Worm (Caenorhabditis elegans) whole organism, late embryonic: Measurements from ENCODE around the gene anmt-1.

Experiments
- K02D7.2 ChIP-seq: sonication (generic microtip); optimal IDR thresholded peaks from 2 replicates; lab custom pipeline; 2017; ENCODE audit warnings: mild to moderate bottlenecking, missing genetic modification characterization, missing compliant biosample characterization
- K09A11.1 ChIP-seq: sonication (generic microtip); optimal IDR thresholded peaks from 2 replicates; lab custom pipeline; 2017; ENCODE audit warnings: antibody characterized with exemption, mild to moderate bottlenecking, missing genetic modification characterization, missing compliant biosample characterization; ENCODE audit not compliant: insufficient read depth
- ahr-1 ChIP-seq: sonication (generic microtip); optimal IDR thresholded peaks from 2 replicates; lab custom pipeline; 2016; ENCODE audit warnings: missing genetic modification characterization, missing compliant biosample characterization
- ceh-14 ChIP-seq: sonication (generic microtip); optimal IDR thresholded peaks from 2 replicates; lab custom pipeline; 2016; ENCODE audit warnings: missing genotype, missing genetic modification characterization, missing compliant biosample characterization
- ceh-18 ChIP-seq: sonication (generic microtip); optimal IDR thresholded peaks from 2 replicates; lab custom pipeline; 2016; ENCODE audit warnings: missing genetic modification characterization, missing compliant biosample characterization
- ceh-24 ChIP-seq: sonication (generic microtip); optimal IDR thresholded peaks from 2 replicates; lab custom pipeline; 2016; ENCODE audit warnings: mild to moderate bottlenecking, missing genetic modification characterization, missing compliant biosample characterization
- ceh-30 ChIP-seq: fragments of 150-350 bp; optimal IDR thresholded peaks from 2 replicates; lab custom pipeline; 2014; ENCODE audit warnings: missing biosample characterization, missing genetic modification characterization
- ceh-31 ChIP-seq: sonication (generic microtip); optimal IDR thresholded peaks from 2 replicates; lab custom pipeline; 2016; ENCODE audit warnings: missing genetic modification characterization, missing compliant biosample characterization
- ceh-48 ChIP-seq: sonication (generic microtip); optimal IDR thresholded peaks from 2 replicates; lab custom pipeline; 2016; ENCODE audit warnings: missing genetic modification characterization, inconsistent platforms, missing compliant biosample characterization
- ceh-6 ChIP-seq: fragments of 200-800 bp; sonication (Bioruptor generic); optimal IDR thresholded peaks from 2 replicates; lab custom pipeline; 2018; ENCODE audit warnings: mild to moderate bottlenecking, missing genetic modification characterization, missing compliant biosample characterization
- ceh-9 ChIP-seq: sonication (generic microtip); optimal IDR thresholded peaks from 2 replicates; lab custom pipeline; 2016; ENCODE audit warnings: mild to moderate bottlenecking, missing genetic modification characterization, inconsistent platforms, missing compliant biosample characterization
- dve-1 ChIP-seq: sonication (generic microtip); optimal IDR thresholded peaks from 2 replicates; lab custom pipeline; 2017; ENCODE audit warnings: antibody characterized with exemption, mild to moderate bottlenecking, missing genetic modification characterization, missing compliant biosample characterization
- elt-2 ChIP-seq: sonication (generic microtip); optimal IDR thresholded peaks from 2 replicates; lab custom pipeline; 2016; ENCODE audit warnings: missing genetic modification reagents, missing genetic modification characterization, missing compliant biosample characterization
- fax-1 ChIP-seq: sonication (generic microtip); optimal IDR thresholded peaks from 2 replicates; lab custom pipeline; 2016; ENCODE audit warnings: missing genotype, missing genetic modification characterization, missing compliant biosample characterization
- fkh-6 ChIP-seq: sonication (generic microtip); optimal IDR thresholded peaks from 2 replicates; lab custom pipeline; 2016; ENCODE audit warnings: missing genetic modification characterization, missing compliant biosample characterization
- hlh-13 ChIP-seq: fragments of 200-800 bp; sonication (Bioruptor generic); optimal IDR thresholded peaks from 2 replicates; lab custom pipeline; 2018; ENCODE audit warnings: mild to moderate bottlenecking, missing genetic modification characterization, missing compliant biosample characterization
- hlh-6 ChIP-seq: sonication (generic microtip); optimal IDR thresholded peaks from 2 replicates; lab custom pipeline; 2016; ENCODE audit warnings: missing genotype, missing genetic modification characterization, missing compliant biosample characterization
- lim-6 ChIP-seq: sonication (generic microtip); optimal IDR thresholded peaks from 2 replicates; lab custom pipeline; 2016; ENCODE audit warnings: missing genetic modification characterization, missing compliant biosample characterization
- nfya-1 ChIP-seq: sonication (generic microtip); optimal IDR thresholded peaks from 2 replicates; lab custom pipeline; 2017; ENCODE audit warnings: missing genetic modification characterization, mild to moderate bottlenecking, missing compliant biosample characterization, antibody characterized with exemption, moderate library complexity
- nhr-11 ChIP-seq: fragments of 150-350 bp; optimal IDR thresholded peaks from 2 replicates; lab custom pipeline; 2014; ENCODE audit warnings: missing biosample characterization, missing genetic modification characterization
- odd-2 ChIP-seq: sonication (generic microtip); optimal IDR thresholded peaks from 2 replicates; lab custom pipeline; 2017; ENCODE audit warnings: antibody characterized with exemption, mild to moderate bottlenecking, missing genetic modification characterization, missing compliant biosample characterization
- pag-3 ChIP-seq: sonication (generic microtip); optimal IDR thresholded peaks from 2 replicates; lab custom pipeline; 2016; ENCODE audit warnings: missing compliant biosample characterization, missing genetic modification characterization, borderline replicate concordance
- pat-9 ChIP-seq: fragments of 200-800 bp; sonication (Bioruptor generic); optimal IDR thresholded peaks from 2 replicates; lab custom pipeline; 2018; ENCODE audit warnings: mild to moderate bottlenecking, missing genetic modification characterization, moderate library complexity, missing compliant biosample characterization
- pha-4 ChIP-seq: fragments of 150-350 bp; optimal IDR thresholded peaks from 2 replicates; lab custom pipeline; 2018; ENCODE audit warnings: missing biosample characterization, missing genetic modification reagents, missing genetic modification characterization
- pqm-1 ChIP-seq: sonication (generic microtip); optimal IDR thresholded peaks from 2 replicates; lab custom pipeline; 2016; ENCODE audit warnings: missing genetic modification characterization, missing compliant biosample characterization
- syd-9 ChIP-seq: sonication (generic microtip); optimal IDR thresholded peaks from 2 replicates; lab custom pipeline; 2016; ENCODE audit warnings: mild to moderate bottlenecking, missing genetic modification characterization, moderate library complexity, missing compliant biosample characterization
- tbx-2 ChIP-seq: sonication (generic microtip); optimal IDR thresholded peaks from 2 replicates; lab custom pipeline; 2016; ENCODE audit warnings: missing genetic modification characterization, missing compliant biosample characterization
- tbx-7 ChIP-seq: sonication (generic microtip); optimal IDR thresholded peaks from 2 replicates; lab custom pipeline; 2016; ENCODE audit warnings: missing genotype, missing genetic modification characterization, missing compliant biosample characterization
- ttx-3 ChIP-seq: sonication (generic microtip); optimal IDR thresholded peaks from 2 replicates; lab custom pipeline; 2016; ENCODE audit warnings: missing genetic modification reagents, missing genetic modification characterization, missing compliant biosample characterization
- unc-3 ChIP-seq, 2 experiments: fragments of 200-800 bp in 1 of 2; sonication (Bioruptor generic) in 1 of 2; sonication (generic microtip) in 1 of 2; conservative IDR thresholded peaks in 1 of 2; optimal IDR thresholded peaks in 1 of 2; 2 replicates each; pipeline versions ENCODE4 v1.3.6 to Lab custom; 2016 to 2022; ENCODE audit warnings: missing compliant biosample characterization in 2 of 2, missing genetic modification characterization in 2 of 2, missing genetic modification reagents in 1 of 2
- unc-42 ChIP-seq: sonication (generic microtip); optimal IDR thresholded peaks from 2 replicates; lab custom pipeline; 2016; ENCODE audit warnings: missing genotype, missing genetic modification characterization, missing compliant biosample characterization
- unc-55 ChIP-seq: sonication (generic microtip); optimal IDR thresholded peaks from 2 replicates; lab custom pipeline; 2017; ENCODE audit warnings: missing biosample characterization, missing genetic modification reagents, missing genetic modification characterization
- ztf-16 ChIP-seq: sonication (generic microtip); optimal IDR thresholded peaks from 2 replicates; lab custom pipeline; 2017; ENCODE audit warnings: missing genetic modification characterization, missing compliant biosample characterization

The anmt-1 gene

DNA sequence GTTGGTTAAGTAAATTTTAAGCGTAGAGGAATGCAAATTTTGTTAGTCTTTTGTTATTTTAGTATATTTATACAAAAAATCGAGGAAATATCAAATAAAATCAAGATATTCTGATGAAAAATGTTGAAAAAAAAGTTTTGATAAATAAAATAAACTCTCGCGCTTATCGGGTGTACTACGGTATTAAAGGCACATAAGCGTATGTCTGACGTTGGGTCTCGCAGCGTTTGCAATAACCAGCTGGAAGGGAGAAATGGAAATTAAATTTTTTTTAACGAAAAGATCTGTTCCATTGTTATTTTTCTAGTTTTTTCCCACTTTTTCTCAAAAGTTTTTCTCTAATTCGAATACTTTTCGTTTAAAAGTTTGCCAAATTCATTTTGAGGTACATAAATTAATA is 4.5 kb downstream of the anmt-1 start:
- no peak for TF ChIP-seq lim-6 (tag; lab: Kevin White, UChicago)

DNA sequence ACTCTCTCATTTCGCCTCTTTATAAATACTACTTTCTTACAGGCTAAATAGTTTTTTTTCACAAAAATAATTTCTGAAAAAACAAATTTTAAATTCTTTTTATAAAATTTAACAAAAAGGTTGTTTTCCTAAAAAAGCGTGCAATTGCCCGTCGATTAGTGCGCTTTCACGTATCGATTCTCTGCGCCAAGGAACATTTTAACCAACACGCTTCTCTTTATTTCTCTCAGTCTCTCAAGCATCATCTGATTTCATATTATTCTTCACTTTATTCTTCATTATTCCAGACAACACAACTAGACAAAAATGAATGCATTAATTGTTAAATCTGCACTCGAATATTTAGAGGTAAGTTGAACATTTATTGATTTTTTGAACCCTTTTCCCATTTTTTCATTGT is 5.0 kb downstream of the anmt-1 start, which contains the start of gene B0303.4:
B0303.4 (plus strand) TSS at position 196 of the 400 bp plus-strand sequence.
- TF ChIP-seq ceh-9 (no peak), dve-1 (tag; lab: Kevin White, UChicago) (no peak), fkh-6 (tag; lab: Kevin White, UChicago) (no peak), nfya-1 (tag; lab: Kevin White, UChicago) (peak; percentile 35), elt-2 (tag; lab: Kevin White, UChicago) (no peak), fax-1 (tag; lab: Kevin White, UChicago) (no peak), pha-4 (no peak), unc-3 (GFP tag; conservative IDR thresholded peaks at IDR 0.05; lab: Robert Waterston, UW) (no peak), unc-3 (tag; optimal IDR thresholded peaks at IDR 0.05; lab: Kevin White, UChicago) (no peak), ceh-31 (tag; lab: Kevin White, UChicago) (peak; percentile 37), pqm-1 (tag; lab: Kevin White, UChicago) (no peak), ceh-48 (tag; lab: Kevin White, UChicago) (peak; percentile 68), ceh-14 (tag; lab: Kevin White, UChicago) (peak; percentile 5), hlh-13 (GFP tag; lab: Kevin White, UChicago) (no peak), ceh-30 (tag; lab: Kevin White, UChicago) (no peak), ceh-24 (tag; lab: Kevin White, UChicago) (no peak)
- TF ChIP-seq, all 69 proteins: peak for 4

DNA sequence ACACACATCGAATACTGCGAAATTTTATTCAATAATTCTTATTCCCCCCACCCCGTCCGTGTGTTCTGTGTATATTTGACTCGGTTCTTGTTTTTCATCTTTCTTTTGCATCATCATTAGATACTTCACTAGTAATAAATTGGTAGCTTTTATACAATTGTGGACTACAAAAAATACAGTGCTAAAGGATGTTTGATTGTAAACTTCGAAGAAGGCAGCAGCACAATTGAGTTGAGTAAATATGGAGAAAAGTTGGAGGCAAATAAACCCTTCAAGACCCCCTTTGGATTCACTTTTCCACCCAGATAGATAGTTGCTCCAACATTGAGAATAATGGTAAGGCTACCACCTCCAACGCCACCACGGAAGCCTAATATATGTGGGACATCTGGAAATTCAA is 8.7 kb downstream of the anmt-1 start, which contains the start of gene B0303.7:
B0303.7 (plus strand) TSS at position 301 of the 400 bp plus-strand sequence.
- TF ChIP-seq hlh-6 (tag; lab: Kevin White, UChicago) (no peak), ceh-18 (tag; lab: Kevin White, UChicago) (no peak), ztf-16 (tag; lab: Kevin White, UChicago) (no peak), ceh-24 (tag; lab: Kevin White, UChicago) (no peak), ttx-3 (tag; lab: Kevin White, UChicago) (no peak), unc-3 (GFP tag; conservative IDR thresholded peaks at IDR 0.05; lab: Robert Waterston, UW) (no peak), unc-3 (tag; optimal IDR thresholded peaks at IDR 0.05; lab: Kevin White, UChicago) (no peak), lim-6 (tag; lab: Kevin White, UChicago) (no peak), odd-2 (tag; lab: Kevin White, UChicago) (no peak), tbx-2 (no peak), unc-42 (tag; lab: Kevin White, UChicago) (no peak), tbx-7 (tag; lab: Kevin White, UChicago) (no peak), ahr-1 (tag; lab: Kevin White, UChicago) (no peak), pat-9 (tag; lab: Kevin White, UChicago) (no peak), nhr-11 (tag; lab: Kevin White, UChicago) (no peak)
- TF ChIP-seq, all 69 proteins: peak for 0

DNA sequence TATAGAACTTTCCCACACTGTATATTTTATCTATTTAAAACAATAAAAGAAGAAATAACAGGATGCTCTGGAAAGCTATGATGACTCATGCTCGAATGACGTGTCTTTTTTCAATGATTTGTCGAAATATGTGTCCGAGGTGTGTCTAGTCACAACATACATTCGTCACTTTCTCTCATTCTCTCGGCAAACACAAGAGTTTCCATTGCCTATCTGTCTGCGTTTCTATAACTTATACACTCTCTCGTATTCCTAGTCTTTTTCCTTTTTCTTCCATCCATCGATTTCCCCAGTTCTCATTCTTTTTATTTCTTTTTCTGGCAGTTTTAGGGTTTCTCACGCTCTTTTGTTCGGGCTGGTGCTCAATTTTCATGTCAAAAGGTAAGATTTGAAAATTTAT is 12.1 kb downstream of the anmt-1 start:
- TF ChIP-seq ceh-48 (tag; lab: Kevin White, UChicago) (peak; percentile 15), nfya-1 (tag; lab: Kevin White, UChicago) (peak; percentile 22), K02D7.2 (tag; lab: Kevin White, UChicago) (no peak)

DNA sequence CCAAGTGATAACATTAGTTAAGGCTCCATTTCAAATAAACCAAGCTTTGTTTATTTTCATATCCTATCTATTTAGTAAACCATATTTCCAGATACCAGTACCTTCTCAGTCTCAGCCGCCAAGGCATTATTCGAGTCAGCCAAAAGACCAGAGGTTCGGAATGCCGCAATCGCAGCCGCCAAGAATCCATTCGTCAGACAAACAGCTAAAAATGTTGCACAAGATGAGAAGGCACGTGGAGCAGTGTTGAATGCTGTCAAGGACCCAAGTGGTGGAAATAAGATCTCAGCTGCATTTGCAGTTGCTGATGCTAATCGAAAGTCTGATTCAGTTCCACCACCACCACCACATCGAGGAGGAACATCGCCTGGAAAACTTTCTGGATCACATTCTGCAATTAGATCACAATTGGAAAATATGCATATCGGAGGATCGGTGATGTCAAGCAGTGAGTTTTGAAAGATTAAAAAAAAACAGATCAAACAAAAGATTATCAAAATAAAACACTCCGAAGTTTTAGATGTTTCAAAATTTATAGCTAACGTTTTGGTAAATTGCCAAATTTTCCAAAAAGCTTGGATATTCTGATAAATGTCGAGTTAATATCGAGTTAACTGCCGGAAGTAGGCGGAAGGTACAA is 12.8 kb downstream of the anmt-1 start:
- no peak for TF ChIP-seq syd-9 (tag; lab: Kevin White, UChicago)
- TF ChIP-seq fkh-6 (tag; lab: Kevin White, UChicago), result no peak
- TF ChIP-seq pag-3 (tag; lab: Kevin White, UChicago), result no peak
- TF ChIP-seq ceh-6 (GFP tag; lab: Kevin White, UChicago), result no peak
- TF ChIP-seq unc-55 (GFP tag; lab: Kevin White, UChicago), result no peak
- no peak for TF ChIP-seq ahr-1 (tag; lab: Kevin White, UChicago)
- no peak for TF ChIP-seq nfya-1 (tag; lab: Kevin White, UChicago)
- no peak for TF ChIP-seq K09A11.1 (tag; lab: Kevin White, UChicago)
